Worm (Caenorhabditis elegans) whole organism, L2 larva: ENCODE measurements around the gene W01D2.1.
A peak's percentile ranks its signal among the peaks of the same experiment; 100 is the strongest.

Experiments used
- alr-1 ChIP-seq: fragments of 150-350 bp; optimal IDR thresholded peaks from 2 replicates; lab custom pipeline; 2014; ENCODE audit warnings: missing biosample characterization, missing genetic modification characterization
- aly-2 ChIP-seq: fragments of 150-350 bp; optimal IDR thresholded peaks from 2 replicates; lab custom pipeline; 2014; ENCODE audit warnings: missing biosample characterization, missing genetic modification characterization
- ama-1 ChIP-seq: fragments of 150-350 bp; optimal IDR thresholded peaks from 2 replicates; lab custom pipeline; 2018; ENCODE audit warnings: inconsistent platforms
- elt-1 ChIP-seq: fragments of 150-350 bp; optimal IDR thresholded peaks from 2 replicates; lab custom pipeline; 2014; ENCODE audit warnings: missing biosample characterization, missing genetic modification characterization
- lin-11 ChIP-seq: fragments of 150-350 bp; sonication (generic microtip); optimal IDR thresholded peaks from 2 replicates; lab custom pipeline; 2014; ENCODE audit warnings: missing biosample characterization, missing genetic modification characterization, inconsistent platforms, mixed read lengths
- lin-39 ChIP-seq: fragments of 150-350 bp; optimal IDR thresholded peaks from 2 replicates; lab custom pipeline; 2014; ENCODE audit warnings: missing biosample characterization, missing genetic modification reagents, missing genetic modification characterization
- mdl-1 ChIP-seq, 2 experiments: fragments of 150-350 bp in 1 of 2; sonication (generic microtip) in 1 of 2; optimal IDR thresholded peaks; 2 replicates each; lab custom pipeline; 2017; ENCODE audit warnings: missing biosample characterization in 2 of 2, missing genetic modification characterization in 2 of 2
- nhr-11 ChIP-seq: fragments of 150-350 bp; optimal IDR thresholded peaks from 2 replicates; lab custom pipeline; 2014; ENCODE audit warnings: missing biosample characterization, missing genetic modification characterization
- nhr-21 ChIP-seq: fragments of 150-350 bp; optimal IDR thresholded peaks from 2 replicates; lab custom pipeline; 2014; ENCODE audit warnings: missing biosample characterization, missing genetic modification characterization
- sem-4 ChIP-seq: fragments of 150-350 bp; optimal IDR thresholded peaks from 2 replicates; lab custom pipeline; 2014; ENCODE audit warnings: missing biosample characterization, missing genetic modification reagents, missing genetic modification characterization
- sma-9 ChIP-seq, 2 experiments: fragments of 150-350 bp in 1 of 2; sonication (generic microtip) in 1 of 2; optimal IDR thresholded peaks; 2 replicates each; lab custom pipeline; 2014 to 2016; ENCODE audit warnings: missing genetic modification characterization in 2 of 2, mild to moderate bottlenecking in 1 of 2, missing biosample characterization in 1 of 2, missing compliant biosample characterization in 1 of 2, missing genetic modification reagents in 1 of 2, moderate library complexity in 1 of 2
- snpc-4 ChIP-seq: fragments of 150-350 bp; optimal IDR thresholded peaks from 2 replicates; lab custom pipeline; 2014; ENCODE audit warnings: missing biosample characterization, missing genetic modification characterization
- unc-55 ChIP-seq: fragments of 150-350 bp; sonication (generic microtip); optimal IDR thresholded peaks from 3 replicates; lab custom pipeline; 2014; ENCODE audit warnings: missing biosample characterization, missing genetic modification reagents, missing genetic modification characterization
- unc-62 ChIP-seq: fragments of 150-350 bp; optimal IDR thresholded peaks from 2 replicates; lab custom pipeline; 2014; ENCODE audit warnings: missing biosample characterization, missing genetic modification reagents, missing genetic modification characterization

ce11 chrII:14790751-14791150 lies 24.6 kb upstream of the W01D2.1 start, which contains the start of gene Y54E2A.10:
- TF ChIP-seq unc-62 (GFP tag; lab: Kevin White, UChicago) (no peak), aly-2 (tag; lab: Kevin White, UChicago) (no peak), snpc-4 (tag; lab: Kevin White, UChicago) (no peak), lin-39 (tag; lab: Kevin White, UChicago) (no peak), ama-1 (lab: Kevin White, UChicago) (no peak), sem-4 (tag; lab: Kevin White, UChicago) (no peak), nhr-21 (tag; lab: Kevin White, UChicago) (no peak), lin-11 (tag; lab: Kevin White, UChicago) (no peak), nhr-11 (tag; lab: Kevin White, UChicago) (no peak), unc-55 (GFP tag; lab: Kevin White, UChicago) (peak; percentile 4), mdl-1 (tag; optimal IDR thresholded peaks at IDR 0.05; lab: Kevin White, UChicago) (no peak), alr-1 (tag; lab: Kevin White, UChicago) (no peak), sma-9 (GFP tag; optimal IDR thresholded peaks at IDR 0.05; lab: Kevin White, UChicago) (no peak), sma-9 (tag; optimal IDR thresholded peaks at IDR 0.05; lab: Kevin White, UChicago) (no peak), elt-1 (tag; lab: Kevin White, UChicago) (no peak)
